Fruit fly (Drosophila melanogaster) whole organism, adult: ENCODE data around the gene CG9338.

Experiments used
- CG11617 ChIP-seq: fragments of 200-800 bp; sonication (Bioruptor generic); optimal IDR thresholded peaks from 2 replicates; lab custom pipeline; 2017; ENCODE audit warnings: mild to moderate bottlenecking, missing biosample characterization, missing genetic modification reagents, missing genetic modification characterization
- CG12768 ChIP-seq: fragments of 200-800 bp; sonication (Bioruptor generic); optimal IDR thresholded peaks from 2 replicates; lab custom pipeline; 2017; ENCODE audit warnings: missing biosample characterization, missing genetic modification characterization, mild to moderate bottlenecking, moderate library complexity, missing genetic modification reagents
- CG14711 ChIP-seq: fragments of 200-800 bp; sonication (Bioruptor generic); optimal IDR thresholded peaks from 2 replicates; lab custom pipeline; 2018; ENCODE audit warnings: missing biosample characterization, mild to moderate bottlenecking, missing genetic modification characterization, moderate library complexity
- CG1620 ChIP-seq: fragments of 200-800 bp; sonication (Bioruptor generic); optimal IDR thresholded peaks from 2 replicates; lab custom pipeline; 2016; ENCODE audit warnings: missing biosample characterization, missing genetic modification characterization
- CG33017 ChIP-seq: fragments of 200-800 bp; sonication (Bioruptor generic); optimal IDR thresholded peaks from 2 replicates; lab custom pipeline; 2018; ENCODE audit warnings: missing biosample characterization, mild to moderate bottlenecking, missing genetic modification characterization, moderate library complexity
- CG5204 ChIP-seq: fragments of 200-800 bp; sonication (Bioruptor generic); optimal IDR thresholded peaks from 2 replicates; lab custom pipeline; 2016; ENCODE audit warnings: missing biosample characterization, missing genetic modification characterization
- CG7045 ChIP-seq: fragments of 200-800 bp; sonication (Bioruptor generic); optimal IDR thresholded peaks from 2 replicates; lab custom pipeline; 2017; ENCODE audit warnings: missing biosample characterization, mild to moderate bottlenecking, missing genetic modification characterization
- CG7101 ChIP-seq: fragments of 200-800 bp; sonication (Bioruptor generic); optimal IDR thresholded peaks from 2 replicates; lab custom pipeline; 2018; ENCODE audit warnings: missing biosample characterization, mild to moderate bottlenecking, missing genetic modification characterization, moderate library complexity
- Clk ChIP-seq: fragments of 200-800 bp; sonication (Bioruptor generic); optimal IDR thresholded peaks from 2 replicates; lab custom pipeline; 2017; ENCODE audit warnings: missing biosample characterization, missing genetic modification characterization
- Crg-1 ChIP-seq: fragments of 200-800 bp; sonication (Bioruptor generic); optimal IDR thresholded peaks from 2 replicates; lab custom pipeline; 2016; ENCODE audit warnings: missing biosample characterization, missing genetic modification characterization
- Hr96 ChIP-seq: fragments of 200-800 bp; sonication (Bioruptor generic); optimal IDR thresholded peaks from 2 replicates; lab custom pipeline; 2016; ENCODE audit warnings: missing biosample characterization, missing genetic modification characterization
- Mnt ChIP-seq: fragments of 200-800 bp; sonication (Bioruptor generic); optimal IDR thresholded peaks from 2 replicates; lab custom pipeline; 2016; ENCODE audit warnings: missing biosample characterization, mild to moderate bottlenecking, missing genetic modification characterization
- bab1 ChIP-seq: fragments of 200-800 bp; sonication (Bioruptor generic); optimal IDR thresholded peaks from 3 replicates; lab custom pipeline; 2019; ENCODE audit warnings: missing biosample characterization, mild to moderate bottlenecking, missing genetic modification characterization, moderate library complexity
- cic ChIP-seq: fragments of 200-800 bp; sonication (Bioruptor generic); optimal IDR thresholded peaks from 2 replicates; lab custom pipeline; 2017; ENCODE audit warnings: missing biosample characterization, mild to moderate bottlenecking, missing genetic modification characterization, moderate library complexity
- cnc ChIP-seq, 2 experiments: fragments of >200 bp; optimal IDR thresholded peaks; 2 replicates each; lab custom pipeline; 2017
- kay ChIP-seq: fragments of 200-800 bp; sonication (Bioruptor generic); peaks from one replicate; lab custom pipeline; 2016; ENCODE audit warnings: missing biosample characterization, missing genetic modification characterization, borderline replicate concordance
- ovo ChIP-seq: fragments of 200-800 bp; sonication (Bioruptor generic); optimal IDR thresholded peaks from 2 replicates; lab custom pipeline; 2016; ENCODE audit warnings: missing biosample characterization, missing genetic modification characterization
- pad ChIP-seq: fragments of 200-800 bp; sonication (Bioruptor generic); optimal IDR thresholded peaks from 3 replicates; lab custom pipeline; 2017; ENCODE audit warnings: missing biosample characterization, missing genetic modification characterization, mild to moderate bottlenecking, moderate library complexity, missing genetic modification reagents
- tj ChIP-seq: fragments of 200-800 bp; sonication (Bioruptor generic); optimal IDR thresholded peaks from 3 replicates; lab custom pipeline; 2017; ENCODE audit warnings: missing biosample characterization, mild to moderate bottlenecking, missing genetic modification characterization, moderate library complexity
- toe ChIP-seq: fragments of 200-800 bp; sonication (Bioruptor generic); optimal IDR thresholded peaks from 2 replicates; lab custom pipeline; 2016; ENCODE audit warnings: missing biosample characterization, missing genetic modification characterization

The CG9338 gene

DNA sequence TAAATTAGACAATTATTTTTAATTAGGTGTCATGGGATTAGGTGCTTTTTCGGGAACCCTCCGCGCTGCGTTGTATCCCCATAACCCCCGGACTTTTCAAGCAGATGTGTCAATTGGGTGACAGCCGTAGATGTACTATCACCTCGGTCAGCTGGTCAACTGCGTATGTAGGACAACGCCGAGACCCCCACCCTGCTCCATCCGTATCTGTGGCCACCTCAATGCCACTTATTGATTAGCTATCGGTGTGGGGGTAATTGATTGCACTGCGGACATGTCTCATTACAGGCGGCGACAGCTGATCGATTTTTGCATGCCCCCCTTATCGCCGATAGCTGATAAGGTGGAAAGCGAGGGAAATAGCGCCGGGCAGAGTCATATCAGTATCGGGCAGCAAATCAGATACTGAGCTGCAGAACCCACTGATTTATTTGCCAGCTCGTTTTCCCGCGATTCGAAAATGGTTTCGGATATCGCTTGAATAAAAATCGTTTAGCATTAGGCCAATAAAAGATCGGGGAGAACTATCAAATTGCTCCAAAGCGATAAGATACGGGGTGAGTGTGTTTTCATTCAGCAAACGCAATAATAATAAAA, 18.7 kb downstream of the CG9338 start:
- TF ChIP-seq CG1620 (no peak), cic (GFP tag; lab: Kevin White, UChicago) (peak; percentile 72), Mnt (GFP tag; lab: Kevin White, UChicago) (peak; percentile 2), CG12768 (GFP tag; lab: Kevin White, UChicago) (peak; percentile 31), pad (GFP tag; lab: Kevin White, UChicago) (peak; percentile 21), CG14711 (no peak), ovo (GFP tag; lab: Kevin White, UChicago) (peak; percentile 45), CG33017 (tag; lab: Kevin White, UChicago) (peak; percentile 14)

DNA sequence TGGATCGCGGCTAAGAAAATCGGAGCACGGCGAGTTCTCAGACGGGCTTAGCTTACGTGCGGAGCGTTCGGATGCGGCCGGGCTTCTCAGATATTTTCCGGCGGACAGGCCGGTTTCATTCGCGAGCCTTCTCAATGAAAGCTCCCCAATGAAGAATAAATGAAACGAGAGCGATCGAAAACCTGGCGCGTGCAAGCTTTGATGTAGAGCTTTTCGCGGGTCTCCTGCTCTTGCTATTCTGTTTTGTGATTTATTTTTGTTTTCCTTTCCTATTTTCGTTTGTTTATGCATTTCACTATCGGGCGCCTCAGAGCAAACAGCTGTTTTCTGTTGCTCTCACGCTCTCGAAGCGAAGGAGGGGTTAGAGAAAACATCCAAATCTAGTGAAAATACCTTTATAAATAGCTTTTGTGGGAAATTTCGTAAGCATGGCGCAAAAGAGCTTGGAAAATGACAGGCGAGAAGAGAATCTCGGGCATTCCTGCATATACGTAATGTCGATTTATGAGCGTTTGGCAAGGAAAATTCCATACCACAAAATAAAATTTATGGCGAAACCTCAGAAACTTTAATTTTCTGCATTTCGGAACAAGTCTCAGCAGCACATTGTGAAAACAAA, 21.0 kb downstream of the CG9338 start:
- TF ChIP-seq Mnt (GFP tag; lab: Kevin White, UChicago) (peak; percentile 65), kay (peak; percentile 90), CG33017 (tag; lab: Kevin White, UChicago) (peak; percentile 2), CG7045 (GFP tag; lab: Kevin White, UChicago) (no peak), Clk (GFP tag; lab: Kevin White, UChicago) (no peak), pad (GFP tag; lab: Kevin White, UChicago) (peak; percentile 23), cic (GFP tag; lab: Kevin White, UChicago) (peak; percentile 93), CG11617 (GFP tag; lab: Kevin White, UChicago) (peak; percentile 30), ovo (GFP tag; lab: Kevin White, UChicago) (no peak), bab1 (GFP tag; lab: Kevin White, UChicago) (peak; percentile 13)

DNA sequence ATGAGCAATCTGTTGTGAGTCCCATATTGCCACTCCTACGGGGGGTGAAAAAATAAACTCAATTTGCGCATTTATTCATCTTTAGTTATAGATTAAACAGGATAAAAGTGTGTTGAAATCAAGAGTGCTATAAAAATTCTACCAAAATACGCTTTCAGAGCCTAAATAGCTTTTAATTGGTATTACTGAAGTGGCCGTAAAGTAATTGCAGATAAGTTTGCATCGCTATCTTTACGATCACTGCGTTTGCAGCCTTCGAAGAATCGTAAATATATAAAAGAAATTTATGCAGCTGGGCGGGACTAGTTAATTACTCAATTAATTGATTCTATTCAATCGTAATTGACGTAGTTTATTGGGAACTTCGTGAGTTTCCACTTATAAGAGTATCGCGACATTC, 22.3 kb downstream of the CG9338 start:
- TF ChIP-seq CG14711 (peak; percentile 11), pad (GFP tag; lab: Kevin White, UChicago) (peak; percentile 29), CG7101 (tag; lab: Kevin White, UChicago) (peak; percentile 58), CG11617 (GFP tag; lab: Kevin White, UChicago) (no peak), CG33017 (tag; lab: Kevin White, UChicago) (peak; percentile 61), Clk (GFP tag; lab: Kevin White, UChicago) (no peak), cic (GFP tag; lab: Kevin White, UChicago) (peak; percentile 23)

DNA sequence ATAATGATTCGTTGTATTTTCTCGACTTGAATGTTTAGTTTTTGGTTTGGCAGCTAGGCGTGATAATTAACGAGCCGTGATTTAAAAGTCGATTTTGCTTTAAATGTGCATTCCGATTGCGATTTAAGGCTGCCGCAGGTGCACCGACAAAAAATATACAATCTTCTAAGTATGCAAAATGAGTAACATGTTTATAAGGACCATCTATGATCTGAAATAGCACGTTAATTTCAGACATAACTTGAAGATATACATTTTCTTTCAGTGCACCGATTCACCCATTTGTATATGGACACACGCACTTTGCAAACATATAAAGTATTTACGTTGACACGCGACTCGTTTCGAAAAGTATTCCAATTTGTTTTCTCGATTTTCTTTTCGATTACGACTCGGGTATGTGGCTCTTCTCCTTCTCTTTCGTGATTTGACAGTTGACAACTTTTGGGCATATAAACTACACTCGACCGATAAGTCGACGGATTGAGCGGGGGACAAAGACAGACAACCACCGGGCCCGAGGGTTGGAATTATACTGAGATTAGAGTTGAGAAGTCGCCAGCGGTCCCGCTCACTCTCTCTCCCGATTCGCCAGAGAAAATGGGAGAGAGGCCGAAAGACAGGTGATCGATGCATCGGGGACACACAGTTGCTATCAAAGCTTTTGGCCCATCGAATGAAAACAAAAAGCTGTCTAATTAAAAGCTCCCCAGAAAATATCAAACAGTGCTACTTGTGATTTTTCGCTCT, 25.0 kb downstream of the CG9338 start:
- TF ChIP-seq cic (GFP tag; lab: Kevin White, UChicago) (peak; percentile 42), CG7101 (tag; lab: Kevin White, UChicago) (peak; percentile 10), Crg-1 (GFP tag; lab: Kevin White, UChicago) (no peak), CG12768 (GFP tag; lab: Kevin White, UChicago) (peak; percentile 70)

DNA sequence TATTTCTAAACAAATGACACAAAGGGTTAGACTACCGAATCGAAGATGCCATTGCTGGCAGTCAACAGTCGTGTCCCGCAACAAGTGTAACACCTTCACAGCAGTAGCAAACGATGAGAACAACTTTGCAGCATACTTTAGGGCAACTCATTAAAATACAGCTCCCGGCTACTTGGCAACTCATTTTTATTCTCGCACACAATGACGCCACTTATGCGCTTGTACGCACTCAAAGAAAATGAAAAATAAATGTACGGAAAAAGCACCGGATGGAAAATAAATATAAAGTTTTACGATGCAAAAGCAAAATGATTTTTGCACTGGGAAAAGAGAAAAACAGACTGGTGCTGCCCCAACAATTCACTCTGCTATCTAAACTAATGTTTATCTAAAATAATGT, 26.2 kb downstream of the CG9338 start:
- TF ChIP-seq CG14711, result peak; percentile 92
- no peak for TF ChIP-seq bab1 (GFP tag; lab: Kevin White, UChicago)
- TF ChIP-seq toe (GFP tag; lab: Kevin White, UChicago), result no peak
- TF ChIP-seq cic (GFP tag; lab: Kevin White, UChicago), result no peak
- no peak for TF ChIP-seq CG11617 (GFP tag; lab: Kevin White, UChicago)
- TF ChIP-seq tj (GFP tag; lab: Kevin White, UChicago), result no peak
- no peak for TF ChIP-seq CG5204 (GFP tag; lab: Kevin White, UChicago)
- TF ChIP-seq Mnt (GFP tag; lab: Kevin White, UChicago), result no peak

DNA sequence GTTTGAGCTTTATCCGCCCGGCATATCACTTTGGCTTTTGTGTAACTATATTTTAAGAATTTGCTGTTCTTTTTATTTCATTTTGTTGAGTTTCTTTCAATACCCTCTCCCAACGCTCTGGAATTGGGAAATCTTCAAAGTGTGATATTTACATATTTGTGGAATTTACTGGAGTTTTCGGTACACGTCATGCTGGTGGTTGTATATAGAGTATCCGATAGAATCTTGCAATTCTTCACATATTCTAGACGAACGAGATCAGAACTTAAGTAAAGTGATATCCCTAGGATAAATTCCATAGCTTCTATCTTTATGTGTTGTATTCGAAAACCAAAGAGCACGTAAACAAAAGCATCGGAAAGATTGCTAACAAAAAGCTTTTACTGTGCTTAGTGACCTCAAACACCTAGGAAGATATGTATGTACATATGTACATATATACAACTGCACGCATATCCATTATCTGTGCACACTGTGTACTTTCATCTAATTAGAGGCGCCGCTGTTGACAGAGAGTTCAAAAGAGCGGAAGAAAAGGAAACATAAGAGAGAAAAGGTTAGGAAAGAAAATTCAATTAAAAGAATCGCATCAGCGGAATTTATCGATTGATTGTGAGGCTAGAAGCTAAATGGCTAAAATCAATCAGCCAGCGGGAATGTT, 31.8 kb downstream of the CG9338 start:
- TF ChIP-seq Crg-1 (GFP tag; lab: Kevin White, UChicago), result peak; percentile 52
- peak; percentile 76 for TF ChIP-seq kay
- peak; percentile 37 for TF ChIP-seq Mnt (GFP tag; lab: Kevin White, UChicago)
- no peak for TF ChIP-seq CG5204 (GFP tag; lab: Kevin White, UChicago)
- peak; percentile 37 for TF ChIP-seq CG7045 (GFP tag; lab: Kevin White, UChicago)
- no peak for TF ChIP-seq Clk (GFP tag; lab: Kevin White, UChicago)
- TF ChIP-seq CG7101 (tag; lab: Kevin White, UChicago), result peak; percentile 19
- TF ChIP-seq Hr96 (GFP tag; lab: Kevin White, UChicago), result no peak
- no peak for TF ChIP-seq CG11617 (GFP tag; lab: Kevin White, UChicago)
- no peak for TF ChIP-seq CG12768 (GFP tag; lab: Kevin White, UChicago)
- TF ChIP-seq cnc (optimal IDR thresholded peaks at IDR 0.05; lab: Kevin White, UChicago), result no peak
- no peak for TF ChIP-seq pad (GFP tag; lab: Kevin White, UChicago)
- TF ChIP-seq bab1 (GFP tag; lab: Kevin White, UChicago), result no peak
- no peak for TF ChIP-seq ovo (GFP tag; lab: Kevin White, UChicago)
- no peak for TF ChIP-seq CG14711
- peak; percentile 4 for TF ChIP-seq tj (GFP tag; lab: Kevin White, UChicago)
- no peak for TF ChIP-seq cic (GFP tag; lab: Kevin White, UChicago)
- no peak for TF ChIP-seq CG1620
- TF ChIP-seq toe (GFP tag; lab: Kevin White, UChicago), result no peak
- TF ChIP-seq CG33017 (tag; lab: Kevin White, UChicago), result peak; percentile 31
